Fruit fly (Drosophila melanogaster) whole organism, adult: ENCODE data around the gene CG32024.

Source experiments
- CG11617 ChIP-seq: fragments of 200-800 bp; sonication (Bioruptor generic); optimal IDR thresholded peaks from 2 replicates; lab custom pipeline; 2017; ENCODE audit warnings: mild to moderate bottlenecking, missing biosample characterization, missing genetic modification reagents, missing genetic modification characterization
- CG12768 ChIP-seq: fragments of 200-800 bp; sonication (Bioruptor generic); optimal IDR thresholded peaks from 2 replicates; lab custom pipeline; 2017; ENCODE audit warnings: missing biosample characterization, missing genetic modification characterization, mild to moderate bottlenecking, moderate library complexity, missing genetic modification reagents
- CG14711 ChIP-seq: fragments of 200-800 bp; sonication (Bioruptor generic); optimal IDR thresholded peaks from 2 replicates; lab custom pipeline; 2018; ENCODE audit warnings: missing biosample characterization, mild to moderate bottlenecking, missing genetic modification characterization, moderate library complexity
- CG1620 ChIP-seq: fragments of 200-800 bp; sonication (Bioruptor generic); optimal IDR thresholded peaks from 2 replicates; lab custom pipeline; 2016; ENCODE audit warnings: missing biosample characterization, missing genetic modification characterization
- CG33017 ChIP-seq: fragments of 200-800 bp; sonication (Bioruptor generic); optimal IDR thresholded peaks from 2 replicates; lab custom pipeline; 2018; ENCODE audit warnings: missing biosample characterization, mild to moderate bottlenecking, missing genetic modification characterization, moderate library complexity
- CG5204 ChIP-seq: fragments of 200-800 bp; sonication (Bioruptor generic); optimal IDR thresholded peaks from 2 replicates; lab custom pipeline; 2016; ENCODE audit warnings: missing biosample characterization, missing genetic modification characterization
- CG7045 ChIP-seq: fragments of 200-800 bp; sonication (Bioruptor generic); optimal IDR thresholded peaks from 2 replicates; lab custom pipeline; 2017; ENCODE audit warnings: missing biosample characterization, mild to moderate bottlenecking, missing genetic modification characterization
- CG7101 ChIP-seq: fragments of 200-800 bp; sonication (Bioruptor generic); optimal IDR thresholded peaks from 2 replicates; lab custom pipeline; 2018; ENCODE audit warnings: missing biosample characterization, mild to moderate bottlenecking, missing genetic modification characterization, moderate library complexity
- Clk ChIP-seq: fragments of 200-800 bp; sonication (Bioruptor generic); optimal IDR thresholded peaks from 2 replicates; lab custom pipeline; 2017; ENCODE audit warnings: missing biosample characterization, missing genetic modification characterization
- Crg-1 ChIP-seq: fragments of 200-800 bp; sonication (Bioruptor generic); optimal IDR thresholded peaks from 2 replicates; lab custom pipeline; 2016; ENCODE audit warnings: missing biosample characterization, missing genetic modification characterization
- Hr96 ChIP-seq: fragments of 200-800 bp; sonication (Bioruptor generic); optimal IDR thresholded peaks from 2 replicates; lab custom pipeline; 2016; ENCODE audit warnings: missing biosample characterization, missing genetic modification characterization
- Mnt ChIP-seq: fragments of 200-800 bp; sonication (Bioruptor generic); optimal IDR thresholded peaks from 2 replicates; lab custom pipeline; 2016; ENCODE audit warnings: missing biosample characterization, mild to moderate bottlenecking, missing genetic modification characterization
- bab1 ChIP-seq: fragments of 200-800 bp; sonication (Bioruptor generic); optimal IDR thresholded peaks from 3 replicates; lab custom pipeline; 2019; ENCODE audit warnings: missing biosample characterization, mild to moderate bottlenecking, missing genetic modification characterization, moderate library complexity
- cic ChIP-seq: fragments of 200-800 bp; sonication (Bioruptor generic); optimal IDR thresholded peaks from 2 replicates; lab custom pipeline; 2017; ENCODE audit warnings: missing biosample characterization, mild to moderate bottlenecking, missing genetic modification characterization, moderate library complexity
- cnc ChIP-seq, 2 experiments: fragments of >200 bp; optimal IDR thresholded peaks; 2 replicates each; lab custom pipeline; 2017
- kay ChIP-seq: fragments of 200-800 bp; sonication (Bioruptor generic); peaks from one replicate; lab custom pipeline; 2016; ENCODE audit warnings: missing biosample characterization, missing genetic modification characterization, borderline replicate concordance
- ovo ChIP-seq: fragments of 200-800 bp; sonication (Bioruptor generic); optimal IDR thresholded peaks from 2 replicates; lab custom pipeline; 2016; ENCODE audit warnings: missing biosample characterization, missing genetic modification characterization
- pad ChIP-seq: fragments of 200-800 bp; sonication (Bioruptor generic); optimal IDR thresholded peaks from 3 replicates; lab custom pipeline; 2017; ENCODE audit warnings: missing biosample characterization, missing genetic modification characterization, mild to moderate bottlenecking, moderate library complexity, missing genetic modification reagents
- tj ChIP-seq: fragments of 200-800 bp; sonication (Bioruptor generic); optimal IDR thresholded peaks from 3 replicates; lab custom pipeline; 2017; ENCODE audit warnings: missing biosample characterization, mild to moderate bottlenecking, missing genetic modification characterization, moderate library complexity
- toe ChIP-seq: fragments of 200-800 bp; sonication (Bioruptor generic); optimal IDR thresholded peaks from 2 replicates; lab custom pipeline; 2016; ENCODE audit warnings: missing biosample characterization, missing genetic modification characterization

CG32024 gene

dm6 chr3L:8825560-8825959 lies 18.2 kb downstream of the CG32024 start:
- TF ChIP-seq CG33017 (no peak), CG14711 (tag; lab: Kevin White, UChicago) (no peak), CG5204 (GFP tag; lab: Kevin White, UChicago) (no peak), CG12768 (GFP tag; lab: Kevin White, UChicago) (no peak), CG7101 (tag; lab: Kevin White, UChicago) (no peak), cic (GFP tag; lab: Kevin White, UChicago) (no peak), CG7045 (GFP tag; lab: Kevin White, UChicago) (no peak), Hr96 (GFP tag; lab: Kevin White, UChicago) (no peak), Crg-1 (GFP tag; lab: Kevin White, UChicago) (no peak), CG11617 (GFP tag; lab: Kevin White, UChicago) (no peak), bab1 (GFP tag; lab: Kevin White, UChicago) (no peak), cnc (optimal IDR thresholded peaks at IDR 0.05; lab: Kevin White, UChicago) (no peak)

- no peak for TF ChIP-seq pad (GFP tag; lab: Kevin White, UChicago)
- no peak for TF ChIP-seq Crg-1 (GFP tag; lab: Kevin White, UChicago)
- TF ChIP-seq cic (GFP tag; lab: Kevin White, UChicago) = no peak
- TF ChIP-seq Clk (GFP tag; lab: Kevin White, UChicago) = no peak
- no peak for TF ChIP-seq Hr96 (GFP tag; lab: Kevin White, UChicago)
Measured at dm6 chr3L:8826038-8826437, 18.6 kb downstream of the CG32024 start.

DNA sequence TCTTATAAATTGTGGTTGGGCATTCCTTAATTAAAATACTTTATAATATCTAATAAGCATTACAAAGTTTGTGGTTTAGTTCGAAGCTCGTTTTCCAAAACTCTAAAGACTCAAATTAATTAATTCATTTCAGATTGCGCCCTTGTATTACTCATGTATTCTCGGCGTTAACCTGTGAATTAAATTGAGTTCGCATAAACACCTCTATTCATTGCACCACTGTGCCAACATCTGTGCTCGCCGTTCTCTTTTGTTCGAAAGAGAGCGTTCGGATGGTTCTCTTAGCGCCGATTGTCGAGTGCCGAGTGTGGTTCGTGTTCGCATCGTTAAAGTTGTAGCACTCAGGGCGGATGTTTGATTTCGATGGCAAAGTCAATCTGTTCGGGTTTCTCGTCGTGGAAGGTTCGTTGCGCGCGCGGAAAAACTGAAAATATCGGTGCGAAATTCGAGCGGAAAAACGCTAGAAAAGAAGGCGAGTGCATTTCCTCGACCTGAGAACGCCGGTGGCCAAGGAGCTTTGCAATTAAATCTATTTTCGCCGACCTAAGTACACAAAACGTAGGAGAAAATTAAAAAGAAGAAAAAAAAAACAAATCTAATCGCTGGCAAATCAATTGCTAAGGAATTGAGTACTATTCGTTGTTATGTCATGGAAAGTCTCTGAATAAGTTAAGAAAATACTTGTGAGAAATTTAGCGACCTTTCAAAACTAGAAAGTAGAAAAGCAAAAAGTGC lies 19.9 kb downstream of the CG32024 start, which contains the start of gene dally:
Gene dally (plus strand): TSS at position 373 of the 735 bp plus-strand sequence.
- TF ChIP-seq CG7045 (GFP tag; lab: Kevin White, UChicago) (peak; percentile 51), CG33017 (peak; percentile 64), CG7101 (tag; lab: Kevin White, UChicago) (peak; percentile 2), bab1 (GFP tag; lab: Kevin White, UChicago) (peak; percentile 57), Crg-1 (GFP tag; lab: Kevin White, UChicago) (no peak), CG11617 (GFP tag; lab: Kevin White, UChicago) (peak; percentile 42), CG1620 (GFP tag; lab: Kevin White, UChicago) (no peak), tj (GFP tag; lab: Kevin White, UChicago) (peak; percentile 72), cic (GFP tag; lab: Kevin White, UChicago) (peak; percentile 68), CG5204 (GFP tag; lab: Kevin White, UChicago) (no peak), CG14711 (tag; lab: Kevin White, UChicago) (peak; percentile 31), pad (GFP tag; lab: Kevin White, UChicago) (no peak), ovo (GFP tag; lab: Kevin White, UChicago) (no peak), toe (GFP tag; lab: Kevin White, UChicago) (peak; percentile 52), Mnt (GFP tag; lab: Kevin White, UChicago) (peak; percentile 63), CG12768 (GFP tag; lab: Kevin White, UChicago) (peak; percentile 36), cnc (optimal IDR thresholded peaks at IDR 0.05; lab: Kevin White, UChicago) (no peak), kay (GFP tag; lab: Kevin White, UChicago) (peak; percentile 91), Hr96 (GFP tag; lab: Kevin White, UChicago) (peak; percentile 53), Clk (GFP tag; lab: Kevin White, UChicago) (no peak)

dm6 chr3L:8827868-8828159 lies 20.4 kb downstream of the CG32024 start:
- TF ChIP-seq CG33017 = no peak
- no peak for TF ChIP-seq CG5204 (GFP tag; lab: Kevin White, UChicago)
- no peak for TF ChIP-seq CG1620 (GFP tag; lab: Kevin White, UChicago)
- TF ChIP-seq toe (GFP tag; lab: Kevin White, UChicago) = no peak
- no peak for TF ChIP-seq cnc (optimal IDR thresholded peaks at IDR 0.05; lab: Kevin White, UChicago)
- no peak for TF ChIP-seq bab1 (GFP tag; lab: Kevin White, UChicago)

- no peak for TF ChIP-seq toe (GFP tag; lab: Kevin White, UChicago)
- no peak for TF ChIP-seq Clk (GFP tag; lab: Kevin White, UChicago)
- TF ChIP-seq Crg-1 (GFP tag; lab: Kevin White, UChicago) = no peak
- TF ChIP-seq CG33017 = no peak
- TF ChIP-seq Mnt (GFP tag; lab: Kevin White, UChicago) = no peak
- TF ChIP-seq cnc (optimal IDR thresholded peaks at IDR 0.05; lab: Kevin White, UChicago) = no peak
- no peak for TF ChIP-seq CG7045 (GFP tag; lab: Kevin White, UChicago)
- TF ChIP-seq CG5204 (GFP tag; lab: Kevin White, UChicago) = no peak
- TF ChIP-seq CG14711 (tag; lab: Kevin White, UChicago) = no peak
- no peak for TF ChIP-seq CG7101 (tag; lab: Kevin White, UChicago)
- TF ChIP-seq tj (GFP tag; lab: Kevin White, UChicago) = no peak
- TF ChIP-seq bab1 (GFP tag; lab: Kevin White, UChicago) = no peak
- no peak for TF ChIP-seq kay (GFP tag; lab: Kevin White, UChicago)
- TF ChIP-seq CG12768 (GFP tag; lab: Kevin White, UChicago) = no peak
- no peak for TF ChIP-seq CG1620 (GFP tag; lab: Kevin White, UChicago)
- no peak for TF ChIP-seq pad (GFP tag; lab: Kevin White, UChicago)
- no peak for TF ChIP-seq cic (GFP tag; lab: Kevin White, UChicago)
- TF ChIP-seq CG11617 (GFP tag; lab: Kevin White, UChicago) = no peak
Measured at dm6 chr3L:8829572-8829971, 22.2 kb downstream of the CG32024 start.
